Fruit fly (Drosophila melanogaster): ENCODE data around the gene CG12236.

The CG12236 gene

DNA sequence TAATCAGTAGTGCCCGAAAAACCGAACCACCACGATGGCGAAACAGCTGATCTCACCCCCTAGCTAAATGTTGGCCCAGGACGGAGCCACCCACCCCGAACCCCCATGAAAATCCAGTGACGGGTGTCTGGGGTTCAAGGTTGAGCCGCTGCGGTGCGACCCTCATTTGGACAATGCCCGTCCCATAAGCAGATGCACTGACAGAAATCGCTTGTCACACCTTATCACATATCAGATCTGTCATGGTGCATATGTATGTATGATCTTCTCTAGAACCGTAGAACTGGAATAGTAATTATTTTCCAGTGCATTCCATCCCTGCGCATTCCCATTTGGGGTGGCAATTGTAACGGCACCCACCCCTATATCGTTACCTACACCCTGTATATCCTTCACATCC, 19.0 kb upstream of the CG12236 start (continued):
- TF ChIP-seq CG12744 (GFP tag; optimal IDR thresholded peaks at IDR 0.05) (no peak), CG17802 (tag; optimal IDR thresholded peaks at IDR 0.05) (no peak), zfh1 (GFP tag; IDR thresholded peaks at IDR 0.05) (peak; percentile 63; the same call in 1 of the 3 replicates), CG3726 (GFP tag; IDR thresholded peaks at IDR 0.05) (no peak)

DNA sequence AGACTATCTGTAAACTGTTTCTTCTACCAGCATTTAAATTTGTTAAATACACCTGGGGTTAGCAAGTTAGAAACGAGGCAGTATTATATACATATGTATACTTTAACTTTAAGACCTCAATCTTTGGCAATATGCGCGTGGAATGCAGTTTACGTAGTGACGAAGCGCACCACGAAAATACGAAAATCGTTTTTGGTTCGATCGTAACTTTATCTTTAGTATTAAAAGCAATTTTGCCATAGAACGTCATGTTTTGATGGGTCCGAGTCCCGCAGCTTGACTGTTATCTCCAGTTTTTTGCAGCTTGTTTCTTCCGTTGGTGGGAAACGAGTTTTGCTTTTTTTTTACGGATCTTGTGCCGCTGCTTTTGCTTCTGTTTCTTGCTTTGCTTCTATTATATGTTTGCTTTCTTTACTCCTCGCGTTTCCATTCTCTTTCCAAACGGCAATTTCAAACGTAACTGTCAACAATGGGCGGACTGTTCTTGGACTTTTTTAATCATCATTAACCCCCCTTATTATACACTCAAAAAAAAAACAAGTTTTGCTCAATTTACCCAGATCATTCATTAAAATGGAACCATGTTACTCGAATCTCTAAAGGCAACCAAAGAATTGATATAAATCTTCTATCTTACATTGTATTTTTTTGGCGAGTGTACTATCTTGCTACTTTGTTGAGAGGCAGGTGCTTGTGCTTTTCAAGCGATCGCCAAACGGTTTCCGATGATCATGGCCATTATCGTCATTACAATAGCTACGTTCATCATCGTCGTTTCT, 16.1 kb upstream of the CG12236 start:
- TF ChIP-seq chn (GFP tag; optimal IDR thresholded peaks at IDR 0.05) (peak; percentile 21), CG2678 (tag; optimal IDR thresholded peaks at IDR 0.05) (peak; percentile 48), Blimp-1 (GFP tag; optimal IDR thresholded peaks at IDR 0.05) (peak; percentile 45), bcd (GFP tag; optimal IDR thresholded peaks at IDR 0.05) (peak; percentile 52), zen (tag; optimal IDR thresholded peaks at IDR 0.05) (no peak), bowl (GFP tag; IDR thresholded peaks at IDR 0.05) (no peak), Hand (GFP tag; optimal IDR thresholded peaks at IDR 0.05) (peak; percentile 51), CrebB (tag; optimal IDR thresholded peaks at IDR 0.05) (no peak), CG10267 (tag; optimal IDR thresholded peaks at IDR 0.05) (peak; percentile 10), CG8478 (optimal IDR thresholded peaks at IDR 0.05) (no peak), CG34422 (GFP tag; IDR thresholded peaks at IDR 0.05) (no peak), Nf-YA (GFP tag; IDR thresholded peaks at IDR 0.05) (no peak), CG32532 (GFP tag; IDR thresholded peaks at IDR 0.05) (peak; percentile 76), pho (GFP tag; optimal IDR thresholded peaks at IDR 0.05) (peak; percentile 62), prd (optimal IDR thresholded peaks at IDR 0.05) (no peak), prd (GFP tag; IDR thresholded peaks at IDR 0.05) (peak; percentile 49; the same call in 2 of the 3 replicates), HHEX (GFP tag; optimal IDR thresholded peaks at IDR 0.05) (no peak), CG7839 (tag; optimal IDR thresholded peaks at IDR 0.05) (peak; percentile 46), CG11247 (GFP tag; IDR thresholded peaks at IDR 0.05) (peak; percentile 17; the same call in 1 of the 2 replicates), CG14050 (GFP tag; IDR thresholded peaks at IDR 0.05) (no peak), CG13287 (GFP tag; IDR thresholded peaks at IDR 0.05; ENCODE audit: partially characterized antibody) (no peak), fd102C (GFP tag; optimal IDR thresholded peaks at IDR 0.05) (no peak), dysf (GFP tag; IDR thresholded peaks at IDR 0.05) (peak; percentile 52; the same call in 2 of the 3 replicates), CG15269 (tag; optimal IDR thresholded peaks at IDR 0.05) (peak; percentile 7), ap (GFP tag; IDR thresholded peaks at IDR 0.05) (no peak), p53 (GFP tag; optimal IDR thresholded peaks at IDR 0.05) (no peak), phol (tag; optimal IDR thresholded peaks at IDR 0.05) (peak; percentile 8), CG12104 (GFP tag; optimal IDR thresholded peaks at IDR 0.05) (no peak), CG2120 (GFP tag; optimal IDR thresholded peaks at IDR 0.05) (peak; percentile 87), CG1647 (GFP tag; optimal IDR thresholded peaks at IDR 0.05) (peak; percentile 5), knrl (GFP tag; IDR thresholded peaks at IDR 0.05; ENCODE audit: partially characterized antibody) (no peak), Ets65A (GFP tag) (no peak), crol (GFP tag; IDR thresholded peaks at IDR 0.05) (no peak), Myb (GFP tag; optimal IDR thresholded peaks at IDR 0.05) (peak; percentile 38), dati (GFP tag; IDR thresholded peaks at IDR 0.05) (no peak), row (GFP tag; IDR thresholded peaks at IDR 0.05) (peak; percentile 15; the same call in 2 of the 3 replicates), D19A (tag; optimal IDR thresholded peaks at IDR 0.05) (no peak), hb (GFP tag; IDR thresholded peaks at IDR 0.05; ENCODE audit: partially characterized antibody) (no peak), CG10565 (GFP tag; optimal IDR thresholded peaks at IDR 0.05) (no peak), CG15011 (GFP tag; optimal IDR thresholded peaks at IDR 0.05) (no peak), CG7372 (GFP tag; IDR thresholded peaks at IDR 0.05) (no peak), CG4820 (GFP tag; optimal IDR thresholded peaks at IDR 0.05) (no peak), sisA (GFP tag; IDR thresholded peaks at IDR 0.05) (peak; percentile 43), TFAM (GFP tag; optimal IDR thresholded peaks at IDR 0.05) (no peak), Xbp1 (GFP tag; optimal IDR thresholded peaks at IDR 0.05) (peak; percentile 20)

All from whole organism, embryonic.